Fruit fly (Drosophila melanogaster): ENCODE data around the gene Vha13.

DNA sequence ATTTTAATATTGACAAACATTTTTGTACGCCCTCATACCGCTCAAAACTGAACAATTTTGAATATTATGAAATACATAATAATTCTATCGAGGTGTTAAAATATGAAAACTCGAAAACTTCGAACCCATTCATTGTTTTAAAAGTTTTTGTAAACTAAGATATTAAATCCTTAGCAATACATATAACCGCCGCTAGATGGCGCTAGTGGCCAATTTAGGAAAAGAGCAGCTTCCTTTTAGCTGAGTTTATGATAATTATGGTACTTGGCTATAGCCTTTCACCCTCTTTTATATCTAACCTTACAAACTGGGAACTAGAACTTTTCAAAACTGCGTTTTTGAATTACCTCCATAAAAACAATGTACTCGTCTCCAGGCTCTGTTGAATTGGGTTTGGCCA, 13.0 kb upstream of the Vha13 start:
- TF ChIP-seq Sin3A (optimal IDR thresholded peaks at IDR 0.05) (no peak), Myc (optimal IDR thresholded peaks at IDR 0.05) (no peak), h (optimal IDR thresholded peaks at IDR 0.05) (no peak), psq (optimal IDR thresholded peaks at IDR 0.05) (no peak)

Measured in Kc167 (cell line).